Worm (Caenorhabditis elegans) whole organism, midembryonic: ENCODE results near the gene pitr-3.

Source experiments
- T22C8.4 ChIP-seq: fragments of 200-800 bp; sonication (Bioruptor generic); IDR thresholded peaks from 2 replicates; pipeline ENCODE4 v1.3.6; 2022; ENCODE audit warnings: missing genetic modification characterization, missing compliant biosample characterization
- cog-1 ChIP-seq: sonication (generic microtip); optimal IDR thresholded peaks from 2 replicates; lab custom pipeline; 2016; ENCODE audit warnings: missing genetic modification characterization, missing compliant biosample characterization
- flt-1 ChIP-seq: fragments of 200-800 bp; sonication (Bioruptor generic); IDR thresholded peaks from 2 replicates; pipeline ENCODE4 v1.3.6; 2022; ENCODE audit warnings: missing genetic modification characterization, missing compliant biosample characterization
- klf-2 ChIP-seq: fragments of 200-800 bp; sonication (Bioruptor generic); conservative IDR thresholded peaks from 2 replicates; pipeline ENCODE4 v1.3.6; 2022; ENCODE audit warnings: missing genetic modification reagents, missing genetic modification characterization, missing compliant biosample characterization
- med-1 ChIP-seq: sonication (generic microtip); optimal IDR thresholded peaks from 2 replicates; lab custom pipeline; 2017; ENCODE audit warnings: missing genetic modification characterization, mild to moderate bottlenecking, missing compliant biosample characterization, antibody characterized with exemption, missing genetic modification reagents; ENCODE audit not compliant: insufficient read depth
- ref-1 ChIP-seq: fragments of 200-800 bp; sonication (Bioruptor generic); conservative IDR thresholded peaks from 2 replicates; pipeline ENCODE4 v1.3.6; 2022; ENCODE audit warnings: missing genetic modification reagents, missing genetic modification characterization, missing compliant biosample characterization
- tab-1 ChIP-seq: fragments of 200-800 bp; sonication (Bioruptor generic); IDR thresholded peaks from 2 replicates; pipeline ENCODE4 v1.3.6; 2022; ENCODE audit warnings: missing genetic modification characterization, missing compliant biosample characterization
- ztf-23 ChIP-seq: fragments of 200-800 bp; sonication (Bioruptor generic); IDR thresholded peaks from 2 replicates; pipeline ENCODE4 v1.3.6; 2022; ENCODE audit warnings: missing genetic modification reagents, missing genetic modification characterization, missing compliant biosample characterization
- ztf-29 ChIP-seq: fragments of 200-800 bp; sonication (Bioruptor generic); IDR thresholded peaks from 2 replicates; pipeline ENCODE4 v1.3.6; 2022; ENCODE audit warnings: missing genetic modification reagents, missing genetic modification characterization, missing compliant biosample characterization

Gene pitr-3

DNA sequence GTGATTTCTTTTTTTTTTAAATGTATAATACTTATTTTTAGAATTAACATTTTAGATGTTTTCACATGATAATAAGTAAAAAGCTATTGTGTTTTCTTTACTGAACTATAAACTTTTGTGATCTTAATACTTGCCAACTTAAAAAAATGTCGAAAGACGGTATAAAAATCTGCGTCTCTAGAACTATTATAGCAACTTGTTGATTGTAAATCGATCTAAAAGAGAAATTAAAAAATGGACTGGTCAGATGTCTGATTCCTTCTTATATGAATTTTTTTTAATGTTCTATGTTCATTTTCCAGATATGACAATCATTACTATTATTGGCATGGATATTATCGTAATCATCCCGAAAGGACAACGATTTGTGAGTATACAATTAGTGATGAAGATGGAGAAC, 13.4 kb downstream of the pitr-3 start, which contains the start of gene F21C10.3:
F21C10.3 (plus strand) TSS at position 301 of the 400 bp plus-strand sequence.
- TF ChIP-seq cog-1 (tag; lab: Kevin White, UChicago): no peak
- TF ChIP-seq ztf-23 (GFP tag; lab: Robert Waterston, UW): no peak
- TF ChIP-seq flt-1: no peak
- no peak for TF ChIP-seq tab-1 (GFP tag; lab: Robert Waterston, UW)
- no peak for TF ChIP-seq klf-2 (GFP tag; lab: Robert Waterston, UW)
- no peak for TF ChIP-seq ztf-29 (GFP tag; lab: Robert Waterston, UW)
- no peak for TF ChIP-seq ref-1 (GFP tag; lab: Robert Waterston, UW)
- TF ChIP-seq T22C8.4: no peak
- no peak for TF ChIP-seq med-1 (GFP tag; lab: Kevin White, UChicago)

DNA sequence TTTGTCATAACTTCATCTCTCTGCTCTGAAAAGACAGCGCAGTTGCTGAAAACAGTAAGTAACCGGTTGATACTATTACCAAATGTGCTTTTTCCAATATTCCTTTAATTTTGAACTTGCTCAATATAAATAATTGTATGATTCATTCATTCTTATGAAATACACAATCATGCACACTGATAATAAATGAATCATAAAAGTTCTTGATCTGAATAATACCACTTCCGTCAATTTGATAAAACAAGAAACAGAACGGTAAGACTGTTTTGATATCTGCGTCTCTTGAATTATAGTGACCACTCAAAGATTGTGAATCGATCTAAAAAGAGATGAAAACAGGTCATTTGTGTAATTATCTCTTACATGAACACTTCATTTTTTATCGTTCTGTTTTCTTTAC, 14.9 kb downstream of the pitr-3 start, which contains the start of gene F21C10.4:
F21C10.4 (plus strand) TSS at position 301 of the 400 bp plus-strand sequence.
- TF ChIP-seq flt-1: no peak
- no peak for TF ChIP-seq ref-1 (GFP tag; lab: Robert Waterston, UW)
- TF ChIP-seq cog-1 (tag; lab: Kevin White, UChicago): no peak
- no peak for TF ChIP-seq med-1 (GFP tag; lab: Kevin White, UChicago)
- TF ChIP-seq ztf-23 (GFP tag; lab: Robert Waterston, UW): no peak
- no peak for TF ChIP-seq ztf-29 (GFP tag; lab: Robert Waterston, UW)
- no peak for TF ChIP-seq klf-2 (GFP tag; lab: Robert Waterston, UW)
- no peak for TF ChIP-seq T22C8.4
- TF ChIP-seq tab-1 (GFP tag; lab: Robert Waterston, UW): no peak

DNA sequence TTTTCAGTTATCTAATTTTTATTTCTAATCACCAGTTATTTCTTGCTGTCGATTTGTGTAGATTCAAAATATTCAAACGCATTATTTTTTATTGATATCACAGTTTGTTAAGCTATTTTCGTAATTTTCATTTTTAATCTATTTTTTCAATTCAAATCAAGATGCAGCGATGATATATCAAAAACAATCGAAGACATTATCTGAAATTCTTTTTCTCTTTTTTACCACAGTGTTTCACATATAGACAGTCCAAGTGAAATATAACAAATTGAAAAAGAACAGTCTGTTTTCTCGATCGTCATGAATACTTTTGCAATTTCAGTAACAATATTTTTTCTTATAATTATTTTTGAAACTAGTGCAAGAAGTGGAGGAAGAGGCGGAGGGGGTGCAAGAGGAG, 15.9 kb downstream of the pitr-3 start, which contains the start of gene F21C10.5:
F21C10.5 (plus strand) TSS at position 301 of the 400 bp plus-strand sequence.
- TF ChIP-seq tab-1 (GFP tag; lab: Robert Waterston, UW) (no peak), cog-1 (tag; lab: Kevin White, UChicago) (no peak), T22C8.4 (no peak), ztf-29 (GFP tag; lab: Robert Waterston, UW) (no peak), ref-1 (GFP tag; lab: Robert Waterston, UW) (no peak), klf-2 (GFP tag; lab: Robert Waterston, UW) (no peak), ztf-23 (GFP tag; lab: Robert Waterston, UW) (no peak), flt-1 (no peak), med-1 (GFP tag; lab: Kevin White, UChicago) (no peak)

DNA sequence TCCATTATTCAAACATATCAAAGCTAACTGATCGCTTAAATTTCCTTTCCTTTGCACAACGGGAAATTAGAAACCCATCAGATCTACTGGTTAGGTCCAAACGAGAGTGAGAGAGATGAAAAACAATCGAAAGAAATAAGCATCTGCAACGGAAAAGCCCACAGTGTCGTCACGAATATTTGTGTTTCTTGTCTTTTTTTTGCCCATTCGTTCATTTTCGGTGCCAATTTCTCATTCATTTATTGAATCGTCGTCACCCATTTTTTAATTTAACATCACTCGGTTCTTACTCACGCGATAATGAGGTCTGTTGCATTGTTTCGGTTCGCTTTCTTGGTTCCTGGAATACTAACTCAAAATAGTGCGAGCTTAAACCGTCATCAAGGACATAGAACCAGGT, 17.0 kb downstream of the pitr-3 start, which contains the start of gene F21C10.6:
F21C10.6 (plus strand) TSS at position 301 of the 400 bp plus-strand sequence.
- TF ChIP-seq ztf-23 (GFP tag; lab: Robert Waterston, UW): no peak
- TF ChIP-seq tab-1 (GFP tag; lab: Robert Waterston, UW): no peak
- no peak for TF ChIP-seq klf-2 (GFP tag; lab: Robert Waterston, UW)
- TF ChIP-seq flt-1: no peak
- TF ChIP-seq ref-1 (GFP tag; lab: Robert Waterston, UW): no peak
- no peak for TF ChIP-seq cog-1 (tag; lab: Kevin White, UChicago)
- no peak for TF ChIP-seq ztf-29 (GFP tag; lab: Robert Waterston, UW)
- no peak for TF ChIP-seq med-1 (GFP tag; lab: Kevin White, UChicago)
- no peak for TF ChIP-seq T22C8.4

DNA sequence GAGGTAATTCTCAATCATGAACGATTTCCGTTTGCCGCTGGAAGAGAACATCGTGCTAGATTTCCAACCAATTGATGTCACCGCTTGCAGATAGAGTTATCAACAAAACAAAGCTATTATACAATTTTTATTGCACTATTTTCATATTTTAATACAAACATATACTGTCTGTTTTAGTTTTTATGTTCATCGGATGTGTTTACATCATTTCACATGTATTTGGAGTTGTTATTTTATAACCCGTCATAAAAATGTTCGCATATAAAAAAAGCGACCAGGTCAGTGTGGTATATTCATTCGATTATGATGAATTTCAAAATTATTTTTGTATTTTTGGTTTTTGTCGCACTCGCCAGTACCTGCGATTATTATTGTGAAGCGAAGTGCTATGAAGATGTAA, 18.0 kb downstream of the pitr-3 start, which contains the start of gene F21C10.11:
F21C10.11 (plus strand) TSS at position 301 of the 400 bp plus-strand sequence.
- TF ChIP-seq med-1 (GFP tag; lab: Kevin White, UChicago) (no peak), ref-1 (GFP tag; lab: Robert Waterston, UW) (no peak), ztf-29 (GFP tag; lab: Robert Waterston, UW) (no peak), ztf-23 (GFP tag; lab: Robert Waterston, UW) (no peak), cog-1 (tag; lab: Kevin White, UChicago) (no peak), klf-2 (GFP tag; lab: Robert Waterston, UW) (no peak), tab-1 (GFP tag; lab: Robert Waterston, UW) (no peak), T22C8.4 (no peak), flt-1 (no peak)

DNA sequence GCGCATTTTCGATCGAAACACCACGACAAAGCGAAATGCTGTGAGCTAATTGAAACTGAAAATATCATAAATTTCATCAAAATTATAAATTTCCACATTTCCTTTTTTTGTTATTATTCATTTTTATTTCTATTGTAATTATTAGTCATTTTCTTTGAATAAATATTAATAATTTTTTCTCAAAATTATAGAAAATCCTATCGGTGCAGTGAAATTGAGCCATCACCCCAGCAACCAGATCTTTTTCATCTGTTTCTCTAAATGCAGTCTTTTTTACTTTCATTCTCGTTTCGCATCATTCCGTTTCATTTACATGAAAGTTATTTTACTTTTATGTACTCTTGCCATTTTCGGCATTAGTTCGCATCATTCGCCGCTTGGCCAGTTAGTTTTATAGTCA, 19.2 kb downstream of the pitr-3 start, which contains the start of gene F21C10.13:
F21C10.13 (plus strand) TSS at position 301 of the 400 bp plus-strand sequence.
- TF ChIP-seq flt-1 (no peak), cog-1 (tag; lab: Kevin White, UChicago) (no peak), ztf-29 (GFP tag; lab: Robert Waterston, UW) (no peak), med-1 (GFP tag; lab: Kevin White, UChicago) (no peak), tab-1 (GFP tag; lab: Robert Waterston, UW) (no peak), klf-2 (GFP tag; lab: Robert Waterston, UW) (no peak), ztf-23 (GFP tag; lab: Robert Waterston, UW) (no peak), ref-1 (GFP tag; lab: Robert Waterston, UW) (no peak), T22C8.4 (no peak)

DNA sequence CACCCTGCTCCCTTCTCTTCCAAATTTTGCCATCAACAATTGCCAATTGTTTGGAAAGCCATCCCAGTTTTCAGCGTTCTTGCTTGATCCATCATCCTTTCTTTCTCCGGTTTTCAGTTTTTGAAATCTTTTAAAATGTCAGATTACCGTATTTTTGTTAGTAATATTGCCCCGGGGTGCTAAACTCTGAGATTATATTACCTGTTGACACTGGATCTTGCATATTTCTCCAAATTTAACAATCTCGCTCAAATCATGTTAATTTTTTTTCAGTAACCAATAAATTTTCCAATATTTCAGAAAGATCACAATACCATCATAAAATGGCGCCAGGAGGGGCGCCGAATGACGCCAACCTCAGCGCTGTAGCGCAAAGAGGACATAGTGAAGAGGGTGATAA, 28.7 kb downstream of the pitr-3 start, which contains the start of gene F21C10.7:
F21C10.7 (plus strand) TSS at position 301 of the 400 bp plus-strand sequence.
- TF ChIP-seq T22C8.4: no peak
- no peak for TF ChIP-seq flt-1
- TF ChIP-seq ztf-23 (GFP tag; lab: Robert Waterston, UW): no peak
- TF ChIP-seq ztf-29 (GFP tag; lab: Robert Waterston, UW): no peak
- no peak for TF ChIP-seq klf-2 (GFP tag; lab: Robert Waterston, UW)
- no peak for TF ChIP-seq med-1 (GFP tag; lab: Kevin White, UChicago)
- TF ChIP-seq cog-1 (tag; lab: Kevin White, UChicago): no peak
- no peak for TF ChIP-seq ref-1 (GFP tag; lab: Robert Waterston, UW)
- TF ChIP-seq tab-1 (GFP tag; lab: Robert Waterston, UW): no peak

DNA sequence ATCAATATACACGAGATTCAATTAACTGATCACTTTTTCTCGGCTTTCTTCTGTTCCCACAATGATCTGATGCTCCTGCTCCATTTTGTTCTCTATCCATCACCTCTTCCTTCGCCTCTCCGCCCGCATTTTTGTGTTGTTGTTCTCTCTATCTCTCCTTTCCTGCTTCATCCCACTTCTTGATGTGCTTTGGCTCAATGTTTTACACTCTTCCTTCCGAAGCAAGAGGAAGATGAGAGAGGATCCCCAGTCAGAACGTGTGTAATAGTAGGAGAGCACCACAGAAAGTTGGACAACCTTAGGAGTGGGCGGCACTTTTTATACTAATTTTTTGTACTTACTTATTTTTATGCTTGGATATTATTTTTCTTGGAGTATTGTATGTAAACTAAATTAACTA, 29.2 kb downstream of the pitr-3 start:
- TF ChIP-seq cog-1 (tag; lab: Kevin White, UChicago): no peak
- no peak for TF ChIP-seq tab-1 (GFP tag; lab: Robert Waterston, UW)
- no peak for TF ChIP-seq T22C8.4
- no peak for TF ChIP-seq ztf-23 (GFP tag; lab: Robert Waterston, UW)
- TF ChIP-seq med-1 (GFP tag; lab: Kevin White, UChicago): no peak

DNA sequence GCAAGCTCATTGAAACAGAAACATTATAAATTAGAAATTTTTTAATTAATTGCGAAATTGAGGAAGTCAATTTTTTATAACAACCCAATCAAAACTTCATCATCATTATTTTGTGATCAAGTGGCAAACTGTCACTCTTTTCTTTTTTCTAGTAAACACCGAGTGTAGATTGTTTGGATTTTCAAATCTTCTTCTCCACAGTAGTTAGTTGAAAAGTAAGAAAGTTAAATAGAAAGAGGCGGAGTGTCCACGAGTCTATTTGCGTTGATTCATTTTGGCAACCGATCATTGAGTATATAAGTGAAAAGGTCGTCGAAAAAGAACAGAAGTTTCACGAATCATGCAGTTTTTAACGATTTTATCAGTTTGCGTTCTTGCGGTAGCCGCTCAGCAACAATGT, 31.9 kb downstream of the pitr-3 start, which contains the start of gene pqn-31:
pqn-31 (plus strand) TSS at position 301 of the 400 bp plus-strand sequence.
- TF ChIP-seq klf-2 (GFP tag; lab: Robert Waterston, UW) (no peak), med-1 (GFP tag; lab: Kevin White, UChicago) (no peak), ref-1 (GFP tag; lab: Robert Waterston, UW) (no peak), tab-1 (GFP tag; lab: Robert Waterston, UW) (no peak), cog-1 (tag; lab: Kevin White, UChicago) (no peak), ztf-23 (GFP tag; lab: Robert Waterston, UW) (no peak), flt-1 (no peak), ztf-29 (GFP tag; lab: Robert Waterston, UW) (no peak), T22C8.4 (no peak)
